ENCODE assay signal across 6 worm cellular contexts in genomic region chrIV:607628-608027, ce11.
A peak's percentile ranks its signal among the peaks of the same experiment; 100 is the strongest.
TF ChIP-seq lines count a peak whose summit lies in the region.

No protein-coding gene starts in this region.

TF ChIP-seq in whole organism, L1 larva, 84 proteins besides CTCF, POLR2A, EP300 and RAD21:
- TF ChIP-seq lin-13 (GFP tag; optimal IDR thresholded peaks at IDR 0.05; lab: Kevin White, UChicago) (no peak), nhr-71 (tag; optimal IDR thresholded peaks at IDR 0.05; lab: Kevin White, UChicago) (peak; percentile 67), rnt-1 (tag; optimal IDR thresholded peaks at IDR 0.05; lab: Kevin White, UChicago) (peak; percentile 35), mep-1 (tag; optimal IDR thresholded peaks at IDR 0.05; lab: Kevin White, UChicago) (peak; percentile 8), sox-4 (tag; optimal IDR thresholded peaks at IDR 0.05; lab: Kevin White, UChicago) (no peak), irx-1 (tag; optimal IDR thresholded peaks at IDR 0.05; lab: Kevin White, UChicago) (no peak), nhr-84 (tag; optimal IDR thresholded peaks at IDR 0.05; lab: Kevin White, UChicago) (no peak), lin-14 (GFP tag; optimal IDR thresholded peaks at IDR 0.05; lab: Kevin White, UChicago) (peak; percentile 73), dpl-1 (GFP tag; optimal IDR thresholded peaks at IDR 0.05; lab: Kevin White, UChicago) (peak in 1 of 3 experiments; percentile 7), nhr-19 (GFP tag; conservative IDR thresholded peaks at IDR 0.05; lab: Robert Waterston, UW) (peak; percentile 18), snu-23 (GFP tag; optimal IDR thresholded peaks at IDR 0.05; lab: Kevin White, UChicago) (peak; percentile 25), lsy-2 (tag; optimal IDR thresholded peaks at IDR 0.05; lab: Kevin White, UChicago) (peak in 1 of 2 experiments; percentile 42)

TF ChIP-seq in whole organism, L2 larva, 48 proteins besides CTCF, POLR2A, EP300 and RAD21:
- no peak for TF ChIP-seq ama-1 (optimal IDR thresholded peaks at IDR 0.05; lab: Kevin White, UChicago)
- TF ChIP-seq unc-55 (GFP tag; optimal IDR thresholded peaks at IDR 0.05; lab: Kevin White, UChicago), result no peak
- no peak for TF ChIP-seq nhr-21 (tag; optimal IDR thresholded peaks at IDR 0.05; lab: Kevin White, UChicago)
- TF ChIP-seq lin-11 (tag; optimal IDR thresholded peaks at IDR 0.05; lab: Kevin White, UChicago), result no peak
- TF ChIP-seq nhr-237 (tag; optimal IDR thresholded peaks at IDR 0.05; lab: Kevin White, UChicago), result no peak
- no peak for TF ChIP-seq mab-5 (tag; optimal IDR thresholded peaks at IDR 0.05; lab: Kevin White, UChicago)
- no peak for TF ChIP-seq nhr-6 (tag; optimal IDR thresholded peaks at IDR 0.05; lab: Kevin White, UChicago)
- TF ChIP-seq ztf-4 (tag; optimal IDR thresholded peaks at IDR 0.05; lab: Kevin White, UChicago), result no peak
- no peak for TF ChIP-seq ztf-11 (tag; optimal IDR thresholded peaks at IDR 0.05; lab: Kevin White, UChicago)
- TF ChIP-seq lin-39 (tag; optimal IDR thresholded peaks at IDR 0.05; lab: Kevin White, UChicago), result no peak
- TF ChIP-seq nhr-77 (tag; optimal IDR thresholded peaks at IDR 0.05; lab: Kevin White, UChicago), result no peak
- no peak for TF ChIP-seq dmd-4 (tag; optimal IDR thresholded peaks at IDR 0.05; lab: Kevin White, UChicago)
- TF ChIP-seq ztf-1 (GFP tag; conservative IDR thresholded peaks at IDR 0.05; lab: Robert Waterston, UW), result no peak
- peak; percentile 24 for TF ChIP-seq F13H6.1 (tag; optimal IDR thresholded peaks at IDR 0.05; lab: Kevin White, UChicago)
- TF ChIP-seq nhr-129 (tag; optimal IDR thresholded peaks at IDR 0.05; lab: Kevin White, UChicago), result peak; percentile 47
- TF ChIP-seq elt-1 (tag; optimal IDR thresholded peaks at IDR 0.05; lab: Kevin White, UChicago), result no peak
- TF ChIP-seq ceh-82 (tag; optimal IDR thresholded peaks at IDR 0.05; lab: Kevin White, UChicago), result no peak

TF ChIP-seq in whole organism, L3 larva, 47 proteins besides CTCF, POLR2A, EP300 and RAD21:
- no peak for TF ChIP-seq mdl-1 (tag; optimal IDR thresholded peaks at IDR 0.05; lab: Kevin White, UChicago)
- peak; percentile 2 for TF ChIP-seq nfya-1 (tag; optimal IDR thresholded peaks at IDR 0.05; lab: Kevin White, UChicago; ENCODE audit: insufficient read depth)
- TF ChIP-seq tbx-2 (tag; optimal IDR thresholded peaks at IDR 0.05; lab: Kevin White, UChicago), result no peak

TF ChIP-seq in whole organism, L4 larva, 104 proteins besides CTCF, POLR2A, EP300 and RAD21:
- TF ChIP-seq F37D6.2 (tag; optimal IDR thresholded peaks at IDR 0.05; lab: Kevin White, UChicago) (no peak), daf-16 (GFP tag; optimal IDR thresholded peaks at IDR 0.05; lab: Kevin White, UChicago) (peak in 1 of 2 experiments; percentile 20), daf-16 (tag; optimal IDR thresholded peaks at IDR 0.05; lab: Kevin White, UChicago) (no peak), T26A8.4 (GFP tag; IDR thresholded peaks at IDR 0.05; lab: Robert Waterston, UW) (no peak), nhr-77 (tag; optimal IDR thresholded peaks at IDR 0.05; lab: Kevin White, UChicago) (no peak), mxl-3 (GFP tag; optimal IDR thresholded peaks at IDR 0.05; lab: Kevin White, UChicago) (no peak), hlh-30 (tag; optimal IDR thresholded peaks at IDR 0.05; lab: Kevin White, UChicago; ENCODE audit: insufficient read depth) (peak; percentile 20), daf-8 (GFP tag; IDR thresholded peaks at IDR 0.05; lab: Robert Waterston, UW) (no peak)

TF ChIP-seq in whole organism, late embryonic, 69 proteins besides CTCF, POLR2A, EP300 and RAD21:
- TF ChIP-seq pqm-1 (tag; optimal IDR thresholded peaks at IDR 0.05; lab: Kevin White, UChicago) (no peak), lin-11 (tag; optimal IDR thresholded peaks at IDR 0.05; lab: Kevin White, UChicago) (no peak), rnt-1 (tag; optimal IDR thresholded peaks at IDR 0.05; lab: Kevin White, UChicago) (peak; percentile 22), unc-42 (tag; optimal IDR thresholded peaks at IDR 0.05; lab: Kevin White, UChicago) (no peak), zip-5 (tag; optimal IDR thresholded peaks at IDR 0.05; lab: Kevin White, UChicago) (no peak), fkh-10 (GFP tag; optimal IDR thresholded peaks at IDR 0.05; lab: Kevin White, UChicago) (no peak), ama-1 (optimal IDR thresholded peaks at IDR 0.05; lab: Kevin White, UChicago) (no peak), odd-2 (tag; optimal IDR thresholded peaks at IDR 0.05; lab: Kevin White, UChicago) (no peak), hlh-13 (GFP tag; optimal IDR thresholded peaks at IDR 0.05; lab: Kevin White, UChicago) (no peak), pha-2 (tag; optimal IDR thresholded peaks at IDR 0.05; lab: Kevin White, UChicago) (no peak), ceh-45 (GFP tag; IDR thresholded peaks at IDR 0.05; lab: Robert Waterston, UW) (no peak), fax-1 (tag; optimal IDR thresholded peaks at IDR 0.05; lab: Kevin White, UChicago) (no peak), ceh-6 (GFP tag; optimal IDR thresholded peaks at IDR 0.05; lab: Kevin White, UChicago) (no peak), ceh-18 (tag; optimal IDR thresholded peaks at IDR 0.05; lab: Kevin White, UChicago) (peak; percentile 74), mec-3 (tag; optimal IDR thresholded peaks at IDR 0.05; lab: Kevin White, UChicago; ENCODE audit: borderline replicate concordance) (no peak), tbx-7 (tag; optimal IDR thresholded peaks at IDR 0.05; lab: Kevin White, UChicago) (no peak), pag-3 (tag; optimal IDR thresholded peaks at IDR 0.05; lab: Kevin White, UChicago; ENCODE audit: borderline replicate concordance) (no peak), elt-2 (tag; optimal IDR thresholded peaks at IDR 0.05; lab: Kevin White, UChicago) (no peak), ceh-34 (tag; optimal IDR thresholded peaks at IDR 0.05; lab: Kevin White, UChicago) (no peak), ceh-31 (tag; optimal IDR thresholded peaks at IDR 0.05; lab: Kevin White, UChicago) (no peak), sox-2 (GFP tag; IDR thresholded peaks at IDR 0.05; lab: Robert Waterston, UW) (no peak), che-1 (tag; optimal IDR thresholded peaks at IDR 0.05; lab: Kevin White, UChicago) (no peak), ceh-2 (tag; optimal IDR thresholded peaks at IDR 0.05; lab: Kevin White, UChicago) (no peak), pros-1 (tag; optimal IDR thresholded peaks at IDR 0.05; lab: Kevin White, UChicago) (no peak), npax-4 (tag; optimal IDR thresholded peaks at IDR 0.05; lab: Kevin White, UChicago) (no peak), nfya-1 (tag; optimal IDR thresholded peaks at IDR 0.05; lab: Kevin White, UChicago) (peak; percentile 41)

TF ChIP-seq in whole organism, mixed stage, embryonic, 35 proteins besides CTCF, POLR2A, EP300 and RAD21:
- TF ChIP-seq M03D4.4 (tag; optimal IDR thresholded peaks at IDR 0.05; lab: Kevin White, UChicago), result no peak
- peak; percentile 89 for TF ChIP-seq hlh-1 (tag; optimal IDR thresholded peaks at IDR 0.05; lab: Kevin White, UChicago)
- TF ChIP-seq nhr-2 (tag; optimal IDR thresholded peaks at IDR 0.05; lab: Kevin White, UChicago), result no peak
- peak; percentile 60 for TF ChIP-seq unc-62 (GFP tag; optimal IDR thresholded peaks at IDR 0.05; lab: Kevin White, UChicago)
- TF ChIP-seq unc-120 (tag; optimal IDR thresholded peaks at IDR 0.05; lab: Kevin White, UChicago; ENCODE audit: poor library complexity, severe bottlenecking), result peak; percentile 63

Comparison
In these comparisons a context has a peak if more than half of its experiments do, and no peak if none do; other contexts are left out.
1. Of the 29 proteins assayed by ChIP-seq in both whole organism, L4 larva and whole organism, L1 larva: peak only in whole organism, L4 larva: none; only in whole organism, L1 larva: mep-1; in both: none; in neither: 26; mixed calls (peak in some experiments, not most) for 2.